Worm (Caenorhabditis elegans) whole organism, young adult: ENCODE results near the gene fbxa-37.
A peak's percentile ranks its signal among the peaks of the same experiment; 100 is the strongest.

Source experiments
- B0035.1 ChIP-seq: sonication (generic microtip); optimal IDR thresholded peaks from 2 replicates; lab custom pipeline; 2016; ENCODE audit warnings: missing genetic modification characterization, mild to moderate bottlenecking, missing compliant biosample characterization, missing genotype, missing genetic modification reagents
- B0336.3 ChIP-seq: fragments of 200-800 bp; sonication (Bioruptor generic); IDR thresholded peaks from 2 replicates; pipeline ENCODE4 v1.3.6; 2022; ENCODE audit warnings: missing genetic modification characterization, missing compliant biosample characterization
- C06A6.2 ChIP-seq: fragments of 200-800 bp; sonication (Bioruptor generic); conservative IDR thresholded peaks from 2 replicates; pipeline ENCODE4 v1.3.6; 2022; ENCODE audit warnings: missing genetic modification characterization, missing compliant biosample characterization
- F22D6.2 ChIP-seq: sonication (generic microtip); optimal IDR thresholded peaks from 2 replicates; lab custom pipeline; 2016; ENCODE audit warnings: mild to moderate bottlenecking, missing genetic modification characterization, missing compliant biosample characterization
- F23B12.7 ChIP-seq: sonication (generic microtip); optimal IDR thresholded peaks from 2 replicates; lab custom pipeline; 2017; ENCODE audit warnings: missing genetic modification characterization, mild to moderate bottlenecking, missing compliant biosample characterization, antibody characterized with exemption, moderate library complexity; ENCODE audit not compliant: insufficient read depth
- F52B5.7 ChIP-seq: sonication (generic microtip); optimal IDR thresholded peaks from 2 replicates; lab custom pipeline; 2016; ENCODE audit warnings: mild to moderate bottlenecking, missing genetic modification characterization, missing compliant biosample characterization
- Y67H2A.10 ChIP-seq: fragments of 200-800 bp; sonication (Bioruptor generic); conservative IDR thresholded peaks from 2 replicates; pipeline ENCODE4 v1.3.6; 2022; ENCODE audit warnings: missing genetic modification reagents, missing genetic modification characterization, missing compliant biosample characterization
- Y95B8A.8 ChIP-seq: fragments of 200-800 bp; sonication (Bioruptor generic); IDR thresholded peaks from 2 replicates; pipeline ENCODE4 v1.3.6; 2022; ENCODE audit warnings: missing genetic modification reagents, missing genetic modification characterization, missing compliant biosample characterization
- attf-5 ChIP-seq: fragments of 200-800 bp; sonication (Bioruptor generic); optimal IDR thresholded peaks from 2 replicates; lab custom pipeline; 2018; ENCODE audit warnings: mild to moderate bottlenecking, missing genetic modification characterization, missing compliant biosample characterization
- attf-6 ChIP-seq: fragments of 200-800 bp; sonication (Bioruptor generic); IDR thresholded peaks from 2 replicates; pipeline ENCODE4 v1.3.6; 2022; ENCODE audit warnings: missing genetic modification reagents, missing genetic modification characterization, missing compliant biosample characterization
- bed-1 ChIP-seq: fragments of 200-800 bp; sonication (Bioruptor generic); IDR thresholded peaks from 2 replicates; pipeline ENCODE4 v1.3.6; 2022; ENCODE audit warnings: missing genetic modification reagents, missing genetic modification characterization, missing compliant biosample characterization
- bed-2 ChIP-seq: fragments of 200-800 bp; sonication (Bioruptor generic); IDR thresholded peaks from 2 replicates; pipeline ENCODE4 v1.3.6; 2022; ENCODE audit warnings: missing genetic modification reagents, missing genetic modification characterization, missing compliant biosample characterization
- cebp-1 ChIP-seq, 2 experiments: fragments of 200-800 bp in 1 of 2; sonication (Bioruptor generic) in 1 of 2; sonication (generic microtip) in 1 of 2; IDR thresholded peaks in 1 of 2; optimal IDR thresholded peaks in 1 of 2; 2 replicates each; pipeline versions ENCODE4 v1.3.6 to Lab custom; 2017 to 2022; ENCODE audit warnings: missing compliant biosample characterization in 2 of 2, missing genetic modification characterization in 2 of 2, mild to moderate bottlenecking in 1 of 2, missing genetic modification reagents in 1 of 2, moderate library complexity in 1 of 2
- ceh-100 ChIP-seq: fragments of 200-800 bp; sonication (Bioruptor generic); IDR thresholded peaks from 2 replicates; pipeline ENCODE4 v1.3.6; 2022; ENCODE audit warnings: missing genetic modification reagents, missing genetic modification characterization, missing compliant biosample characterization
- ceh-58 ChIP-seq: fragments of 200-800 bp; sonication (Bioruptor generic); IDR thresholded peaks from 2 replicates; pipeline ENCODE4 v1.3.6; 2022; ENCODE audit warnings: missing genetic modification characterization, missing compliant biosample characterization
- ceh-91 ChIP-seq: fragments of 200-800 bp; sonication (Bioruptor generic); IDR thresholded peaks from 2 replicates; pipeline ENCODE4 v1.3.6; 2022; ENCODE audit warnings: missing genetic modification reagents, missing genetic modification characterization, missing compliant biosample characterization
- dpl-1 ChIP-seq: fragments of 150-350 bp; optimal IDR thresholded peaks from 2 replicates; lab custom pipeline; 2014; ENCODE audit warnings: missing biosample characterization, missing genetic modification reagents, missing genetic modification characterization
- efl-1 ChIP-seq: fragments of 150-350 bp; optimal IDR thresholded peaks from 2 replicates; lab custom pipeline; 2014; ENCODE audit warnings: missing biosample characterization, missing genetic modification reagents, missing genetic modification characterization
- egl-18 ChIP-seq: fragments of 200-800 bp; sonication (Bioruptor generic); IDR thresholded peaks from 2 replicates; pipeline ENCODE4 v1.3.6; 2022; ENCODE audit warnings: missing genetic modification reagents, missing genetic modification characterization, missing compliant biosample characterization
- ets-4 ChIP-seq: fragments of 200-800 bp; sonication (Bioruptor generic); optimal IDR thresholded peaks from 2 replicates; lab custom pipeline; 2018; ENCODE audit warnings: mild to moderate bottlenecking, missing genetic modification characterization, missing compliant biosample characterization
- hlh-26 ChIP-seq: fragments of 200-800 bp; sonication (Bioruptor generic); conservative IDR thresholded peaks from 2 replicates; pipeline ENCODE4 v1.3.6; 2022; ENCODE audit warnings: missing genetic modification reagents, missing genetic modification characterization, missing compliant biosample characterization
- hmg-1.2 ChIP-seq: fragments of 200-800 bp; sonication (Bioruptor generic); IDR thresholded peaks from 2 replicates; pipeline ENCODE4 v1.3.6; 2022; ENCODE audit warnings: missing genetic modification reagents, missing genetic modification characterization, missing compliant biosample characterization
- hrde-1 ChIP-seq: sonication (generic microtip); optimal IDR thresholded peaks from 2 replicates; lab custom pipeline; 2016; ENCODE audit warnings: missing genetic modification characterization, mild to moderate bottlenecking, missing compliant biosample characterization, moderate library complexity, missing genotype, missing genetic modification reagents, borderline replicate concordance
- lin-40 ChIP-seq: sonication (generic microtip); optimal IDR thresholded peaks from 2 replicates; lab custom pipeline; 2016; ENCODE audit warnings: missing genetic modification characterization, mild to moderate bottlenecking, missing compliant biosample characterization, missing genotype, missing genetic modification reagents
- madf-8 ChIP-seq: fragments of 200-800 bp; sonication (Bioruptor generic); conservative IDR thresholded peaks from 2 replicates; pipeline ENCODE4 v1.3.6; 2022; ENCODE audit warnings: missing genetic modification reagents, missing genetic modification characterization, missing compliant biosample characterization
- mcd-1 ChIP-seq: fragments of 200-800 bp; sonication (Bioruptor generic); IDR thresholded peaks from 2 replicates; pipeline ENCODE4 v1.3.6; 2022; ENCODE audit warnings: missing genetic modification reagents, missing genetic modification characterization, missing compliant biosample characterization
- nfyb-1 ChIP-seq: fragments of 200-800 bp; sonication (Bioruptor generic); IDR thresholded peaks from 2 replicates; pipeline ENCODE4 v1.3.6; 2022; ENCODE audit warnings: missing genetic modification reagents, missing genetic modification characterization, missing compliant biosample characterization
- nhr-80 ChIP-seq: sonication (generic microtip); optimal IDR thresholded peaks from 2 replicates; lab custom pipeline; 2016; ENCODE audit warnings: missing genetic modification characterization, missing compliant biosample characterization
- rec-8 ChIP-seq, 2 experiments: sonication (generic microtip); optimal IDR thresholded peaks; 2 replicates each; lab custom pipeline; 2016; ENCODE audit warnings: mild to moderate bottlenecking in 2 of 2, missing genetic modification characterization in 2 of 2, missing genetic modification reagents in 2 of 2, missing genotype in 2 of 2, missing biosample characterization in 1 of 2, missing compliant biosample characterization in 1 of 2, moderate library complexity in 1 of 2
- sdz-38 ChIP-seq: sonication (generic microtip); optimal IDR thresholded peaks from 2 replicates; lab custom pipeline; 2016; ENCODE audit warnings: missing genotype, missing genetic modification characterization, missing compliant biosample characterization
- snpc-1.1 ChIP-seq: sonication (generic microtip); optimal IDR thresholded peaks from 2 replicates; lab custom pipeline; 2017; ENCODE audit warnings: missing genetic modification characterization, mild to moderate bottlenecking, missing compliant biosample characterization, antibody characterized with exemption, moderate library complexity, missing genotype, missing genetic modification reagents; ENCODE audit not compliant: insufficient read depth
- sptf-2 ChIP-seq: fragments of 200-800 bp; sonication (Bioruptor generic); optimal IDR thresholded peaks from 2 replicates; lab custom pipeline; 2018; ENCODE audit warnings: mild to moderate bottlenecking, missing genetic modification characterization, missing compliant biosample characterization
- tbx-9 ChIP-seq: sonication (generic microtip); optimal IDR thresholded peaks from 2 replicates; lab custom pipeline; 2016; ENCODE audit warnings: borderline replicate concordance, missing genetic modification characterization, inconsistent platforms, missing compliant biosample characterization
- tlf-1 ChIP-seq: fragments of 200-800 bp; sonication (Bioruptor generic); optimal IDR thresholded peaks from 2 replicates; lab custom pipeline; 2018; ENCODE audit warnings: mild to moderate bottlenecking, missing genetic modification characterization, missing compliant biosample characterization
- unc-130 ChIP-seq: sonication (generic microtip); optimal IDR thresholded peaks from 2 replicates; lab custom pipeline; 2016; ENCODE audit warnings: missing genetic modification reagents, missing genetic modification characterization, missing compliant biosample characterization
- zim-3 ChIP-seq: sonication (generic microtip); optimal IDR thresholded peaks from 2 replicates; lab custom pipeline; 2017; ENCODE audit warnings: mild to moderate bottlenecking, missing genetic modification characterization, moderate library complexity, missing compliant biosample characterization
- ztf-22 ChIP-seq: fragments of 200-800 bp; sonication (Bioruptor generic); optimal IDR thresholded peaks from 2 replicates; lab custom pipeline; 2018; ENCODE audit warnings: mild to moderate bottlenecking, missing genetic modification characterization, moderate library complexity, missing compliant biosample characterization
- ztf-26 ChIP-seq: sonication (generic microtip); optimal IDR thresholded peaks from 2 replicates; lab custom pipeline; 2017; ENCODE audit warnings: missing genetic modification characterization, missing compliant biosample characterization
- ztf-28 ChIP-seq: fragments of 200-800 bp; sonication (Bioruptor generic); IDR thresholded peaks from 2 replicates; pipeline ENCODE4 v1.3.6; 2022; ENCODE audit warnings: missing genetic modification reagents, missing genetic modification characterization, missing compliant biosample characterization

fbxa-37 gene

ce11 chrIII:1284584-1285046, at the start of gene fbxa-37:
Gene fbxa-37, plus strand, starts transcription at chrIII:1284996.
- no peak for TF ChIP-seq snpc-1.1 (tag; lab: Kevin White, UChicago)
- TF ChIP-seq attf-5, result peak; percentile 49
- no peak for TF ChIP-seq mcd-1 (GFP tag; lab: Robert Waterston, UW)
- no peak for TF ChIP-seq madf-8 (GFP tag; lab: Robert Waterston, UW)
- TF ChIP-seq cebp-1 (GFP tag; IDR thresholded peaks at IDR 0.05; lab: Robert Waterston, UW), result peak; percentile 94
- TF ChIP-seq cebp-1 (tag; optimal IDR thresholded peaks at IDR 0.05; lab: Kevin White, UChicago), result peak; percentile 96
- no peak for TF ChIP-seq rec-8 (tag; optimal IDR thresholded peaks at IDR 0.05; lab: Kevin White, UChicago)
- TF ChIP-seq ceh-100 (GFP tag; lab: Robert Waterston, UW), result no peak
- no peak for TF ChIP-seq ztf-26 (tag; lab: Kevin White, UChicago)
- TF ChIP-seq hmg-1.2 (GFP tag; lab: Robert Waterston, UW), result peak; percentile 40; the same call in 1 of the 2 replicates
- TF ChIP-seq ztf-22 (GFP tag; lab: Kevin White, UChicago), result no peak

ce11 chrIII:1238704-1239103, 46.1 kb upstream of the fbxa-37 start, which contains the start of gene fbxa-61:
Gene fbxa-61, plus strand, starts transcription at chrIII:1239048.
- TF ChIP-seq Y67H2A.10 (GFP tag; lab: Robert Waterston, UW), result no peak

- TF ChIP-seq attf-5 (peak; percentile 57), B0336.3 (GFP tag; lab: Robert Waterston, UW) (no peak), F22D6.2 (tag; lab: Kevin White, UChicago) (no peak), hmg-1.2 (GFP tag; lab: Robert Waterston, UW) (peak; percentile 68; the same call in 1 of the 2 replicates), unc-130 (no peak), hlh-26 (no peak), cebp-1 (GFP tag; IDR thresholded peaks at IDR 0.05; lab: Robert Waterston, UW) (peak; percentile 71; the same call in 1 of the 2 replicates), cebp-1 (tag; optimal IDR thresholded peaks at IDR 0.05; lab: Kevin White, UChicago) (peak; percentile 93), ets-4 (GFP tag; lab: Kevin White, UChicago) (no peak)
- TF ChIP-seq, all 124 proteins: peak for 3
Observed at ce11 chrIII:1243199-1243598, 41.6 kb upstream of the fbxa-37 start, which contains the start of gene fbxa-63. Gene fbxa-63, plus strand, starts transcription at chrIII:1243508.

- TF ChIP-seq hmg-1.2 (GFP tag; lab: Robert Waterston, UW) (peak; percentile 78), ztf-28 (GFP tag; lab: Robert Waterston, UW) (no peak)
Observed at ce11 chrIII:1248335-1248734, 36.5 kb upstream of the fbxa-37 start.

- no peak for TF ChIP-seq tbx-9
- TF ChIP-seq Y95B8A.8 (GFP tag; lab: Robert Waterston, UW), result no peak
- no peak for TF ChIP-seq sptf-2 (GFP tag; lab: Kevin White, UChicago)
- TF ChIP-seq tlf-1 (GFP tag; lab: Kevin White, UChicago), result no peak
- no peak for TF ChIP-seq dpl-1 (GFP tag; lab: Kevin White, UChicago)
- no peak for TF ChIP-seq bed-2 (GFP tag; lab: Robert Waterston, UW)
- no peak for TF ChIP-seq C06A6.2 (GFP tag; lab: Robert Waterston, UW)
- no peak for TF ChIP-seq ceh-58 (GFP tag; lab: Robert Waterston, UW)
- no peak for TF ChIP-seq attf-6
- no peak for TF ChIP-seq nfyb-1
- TF ChIP-seq nhr-80 (tag; lab: Kevin White, UChicago), result peak; percentile 73
- TF ChIP-seq F23B12.7 (tag; lab: Kevin White, UChicago), result peak; percentile 5
- no peak for TF ChIP-seq F52B5.7 (tag; lab: Kevin White, UChicago)
- TF ChIP-seq sdz-38, result no peak
- TF ChIP-seq lin-40, result no peak
- TF ChIP-seq egl-18, result no peak
- TF ChIP-seq zim-3 (tag; lab: Kevin White, UChicago), result no peak
- no peak for TF ChIP-seq hrde-1 (tag; lab: Kevin White, UChicago)
- no peak for TF ChIP-seq cebp-1 (GFP tag; IDR thresholded peaks at IDR 0.05; lab: Robert Waterston, UW)
- peak; percentile 19 for TF ChIP-seq cebp-1 (tag; optimal IDR thresholded peaks at IDR 0.05; lab: Kevin White, UChicago)
- TF ChIP-seq bed-1 (GFP tag; lab: Robert Waterston, UW), result no peak
- no peak for TF ChIP-seq efl-1
- TF ChIP-seq ceh-91 (GFP tag; lab: Robert Waterston, UW), result no peak
- TF ChIP-seq B0035.1 (tag; lab: Kevin White, UChicago), result no peak
- peak; percentile 72; the same call in 1 of the 2 replicates for TF ChIP-seq hmg-1.2 (GFP tag; lab: Robert Waterston, UW)
Observed at ce11 chrIII:1249111-1249583, 35.6 kb upstream of the fbxa-37 start, which contains the start of the genes fbxa-76 and fbxa-77. Gene fbxa-76, minus strand, starts transcription at chrIII:1249161. Gene fbxa-77, plus strand, starts transcription at chrIII:1249475.
